Worm (Caenorhabditis elegans) whole organism, L1 larva: ENCODE results near the gene T21H3.5.
A peak's percentile ranks its signal among the peaks of the same experiment; 100 is the strongest.

ENCODE experiments used
- C04F5.9 ChIP-seq: sonication (generic microtip); optimal IDR thresholded peaks from 2 replicates; lab custom pipeline; 2016; ENCODE audit warnings: missing genetic modification characterization, missing compliant biosample characterization
- Y116A8C.19 ChIP-seq: sonication (generic microtip); optimal IDR thresholded peaks from 2 replicates; lab custom pipeline; 2016; ENCODE audit warnings: missing compliant biosample characterization, missing genetic modification characterization, borderline replicate concordance
- aly-2 ChIP-seq: fragments of 150-350 bp; optimal IDR thresholded peaks from 2 replicates; lab custom pipeline; 2014; ENCODE audit warnings: missing biosample characterization, missing genetic modification characterization
- ama-1 ChIP-seq: fragments of 150-350 bp; optimal IDR thresholded peaks from 2 replicates; lab custom pipeline; 2014
- blmp-1 ChIP-seq: fragments of 150-350 bp; optimal IDR thresholded peaks from 2 replicates; lab custom pipeline; 2014; ENCODE audit warnings: missing biosample characterization, missing genetic modification characterization
- ceh-8 ChIP-seq: fragments of 200-800 bp; sonication (Bioruptor generic); optimal IDR thresholded peaks from 2 replicates; lab custom pipeline; 2018; ENCODE audit warnings: mild to moderate bottlenecking, missing genetic modification characterization, moderate library complexity, missing compliant biosample characterization
- ceh-82 ChIP-seq, 3 experiments: fragments of 150-350 bp in 1 of 3; sonication (generic microtip) in 2 of 3; optimal IDR thresholded peaks; 2 replicates each; lab custom pipeline; 2014 to 2017; ENCODE audit warnings: missing biosample characterization in 3 of 3, missing genetic modification characterization in 3 of 3
- ceh-88 ChIP-seq: fragments of 200-800 bp; sonication (Bioruptor generic); IDR thresholded peaks from 2 replicates; pipeline ENCODE4 v1.3.6; 2022; ENCODE audit warnings: missing genetic modification characterization, missing compliant biosample characterization
- ces-1 ChIP-seq: fragments of 150-350 bp; optimal IDR thresholded peaks from 2 replicates; lab custom pipeline; 2014; ENCODE audit warnings: missing biosample characterization, missing genetic modification reagents, missing genetic modification characterization
- dsc-1 ChIP-seq: sonication (generic microtip); optimal IDR thresholded peaks from 2 replicates; lab custom pipeline; 2016; ENCODE audit warnings: mild to moderate bottlenecking, missing genetic modification characterization, missing compliant biosample characterization
- efl-1 ChIP-seq, 4 experiments: fragments of 150-350 bp; optimal IDR thresholded peaks in 3 of 4; peaks in 1 of 4; 1 replicate in 1 of 4; 2 replicates in 3 of 4; lab custom pipeline; 2014; ENCODE audit warnings: missing biosample characterization in 2 of 4, missing genetic modification characterization in 2 of 4, missing genetic modification reagents in 2 of 4
- egl-13 ChIP-seq: sonication (generic microtip); optimal IDR thresholded peaks from 2 replicates; lab custom pipeline; 2016; ENCODE audit warnings: missing genotype, missing genetic modification reagents, missing genetic modification characterization, missing compliant biosample characterization
- ets-5 ChIP-seq: fragments of 200-800 bp; sonication (Bioruptor generic); IDR thresholded peaks from 2 replicates; pipeline ENCODE4 v1.3.6; 2022; ENCODE audit warnings: missing genetic modification characterization, missing compliant biosample characterization
- fkh-10 ChIP-seq: sonication (generic microtip); optimal IDR thresholded peaks from 2 replicates; lab custom pipeline; 2017; ENCODE audit warnings: missing biosample characterization, missing genetic modification reagents, missing genetic modification characterization
- fkh-8 ChIP-seq: sonication (generic microtip); optimal IDR thresholded peaks from 2 replicates; lab custom pipeline; 2016; ENCODE audit warnings: mild to moderate bottlenecking, missing genetic modification characterization, missing compliant biosample characterization
- fos-1 ChIP-seq: fragments of 150-350 bp; optimal IDR thresholded peaks from 2 replicates; lab custom pipeline; 2014; ENCODE audit warnings: missing biosample characterization, missing genetic modification characterization
- isw-1 ChIP-seq: fragments of 200-800 bp; sonication (Bioruptor generic); IDR thresholded peaks from 2 replicates; pipeline ENCODE4 v1.3.6; 2022; ENCODE audit warnings: missing genetic modification characterization, missing compliant biosample characterization
- jun-1 ChIP-seq: fragments of 150-350 bp; optimal IDR thresholded peaks from 2 replicates; lab custom pipeline; 2014; ENCODE audit warnings: missing biosample characterization, missing genetic modification reagents, missing genetic modification characterization
- lin-14 ChIP-seq: fragments of 200-800 bp; sonication (Bioruptor generic); optimal IDR thresholded peaks from 2 replicates; lab custom pipeline; 2018; ENCODE audit warnings: mild to moderate bottlenecking, missing genetic modification characterization, moderate library complexity, missing compliant biosample characterization
- lin-15B ChIP-seq: fragments of 150-350 bp; sonication (generic microtip); optimal IDR thresholded peaks from 3 replicates; lab custom pipeline; 2014; ENCODE audit warnings: missing biosample characterization, missing genetic modification characterization
- lin-39 ChIP-seq: fragments of 150-350 bp; optimal IDR thresholded peaks from 2 replicates; lab custom pipeline; 2014; ENCODE audit warnings: missing biosample characterization, missing genetic modification reagents, missing genetic modification characterization
- lsy-2 ChIP-seq, 2 experiments: fragments of 150-350 bp; optimal IDR thresholded peaks; 2 replicates each; lab custom pipeline; 2014; ENCODE audit warnings: missing biosample characterization in 2 of 2, missing genetic modification characterization in 2 of 2
- mdl-1 ChIP-seq, 2 experiments: fragments of 150-350 bp; optimal IDR thresholded peaks; 2 replicates each; lab custom pipeline; 2014 to 2017; ENCODE audit warnings: missing biosample characterization in 2 of 2, missing genetic modification characterization in 2 of 2, inconsistent platforms in 1 of 2
- mep-1 ChIP-seq: fragments of 150-350 bp; optimal IDR thresholded peaks from 2 replicates; lab custom pipeline; 2014; ENCODE audit warnings: missing biosample characterization, missing genetic modification characterization
- nhr-12 ChIP-seq: sonication (generic microtip); optimal IDR thresholded peaks from 2 replicates; lab custom pipeline; 2017; ENCODE audit warnings: missing biosample characterization, missing genetic modification characterization
- nhr-19 ChIP-seq: fragments of 200-800 bp; sonication (Bioruptor generic); conservative IDR thresholded peaks from 2 replicates; pipeline ENCODE4 v1.3.6; 2022; ENCODE audit warnings: missing genetic modification characterization, missing compliant biosample characterization
- nhr-20 ChIP-seq: sonication (generic microtip); optimal IDR thresholded peaks from 2 replicates; lab custom pipeline; 2016; ENCODE audit warnings: mild to moderate bottlenecking, missing genetic modification characterization, missing compliant biosample characterization
- nhr-47 ChIP-seq: sonication (generic microtip); optimal IDR thresholded peaks from 2 replicates; lab custom pipeline; 2016; ENCODE audit warnings: mild to moderate bottlenecking, missing genetic modification characterization, moderate library complexity, missing compliant biosample characterization
- nhr-71 ChIP-seq: sonication (generic microtip); optimal IDR thresholded peaks from 2 replicates; lab custom pipeline; 2016; ENCODE audit warnings: mild to moderate bottlenecking, missing genetic modification characterization, moderate library complexity, missing compliant biosample characterization
- nhr-85 ChIP-seq: sonication (generic microtip); peaks from one replicate; lab custom pipeline; 2016; ENCODE audit warnings: missing genetic modification characterization, inconsistent platforms, missing compliant biosample characterization
- nhr-90 ChIP-seq: sonication (generic microtip); optimal IDR thresholded peaks from 2 replicates; lab custom pipeline; 2016; ENCODE audit warnings: mild to moderate bottlenecking, missing genetic modification characterization, missing compliant biosample characterization; ENCODE audit not compliant: poor library complexity
- pax-3 ChIP-seq: fragments of 200-800 bp; sonication (Bioruptor generic); optimal IDR thresholded peaks from 2 replicates; lab custom pipeline; 2018; ENCODE audit warnings: mild to moderate bottlenecking, missing genetic modification characterization, moderate library complexity, missing compliant biosample characterization
- pqm-1 ChIP-seq: sonication (generic microtip); optimal IDR thresholded peaks from 3 replicates; lab custom pipeline; 2017; ENCODE audit warnings: missing biosample characterization, missing genetic modification characterization
- rnt-1 ChIP-seq: sonication (generic microtip); optimal IDR thresholded peaks from 2 replicates; lab custom pipeline; 2016; ENCODE audit warnings: mild to moderate bottlenecking, missing genetic modification characterization, moderate library complexity, missing compliant biosample characterization
- skn-1 ChIP-seq: fragments of 150-350 bp; optimal IDR thresholded peaks from 2 replicates; lab custom pipeline; 2014; ENCODE audit warnings: missing biosample characterization, missing genetic modification characterization
- snu-23 ChIP-seq: sonication (generic microtip); optimal IDR thresholded peaks from 2 replicates; lab custom pipeline; 2016; ENCODE audit warnings: missing genetic modification characterization, missing compliant biosample characterization
- sox-4 ChIP-seq: sonication (generic microtip); optimal IDR thresholded peaks from 2 replicates; lab custom pipeline; 2016; ENCODE audit warnings: missing genetic modification characterization, missing compliant biosample characterization
- swsn-7 ChIP-seq: sonication (generic microtip); optimal IDR thresholded peaks from 2 replicates; lab custom pipeline; 2016; ENCODE audit warnings: missing genetic modification characterization, missing compliant biosample characterization
- tbx-2 ChIP-seq: sonication (generic microtip); optimal IDR thresholded peaks from 2 replicates; lab custom pipeline; 2016; ENCODE audit warnings: missing genetic modification characterization, missing compliant biosample characterization
- unc-86 ChIP-seq: sonication (generic microtip); optimal IDR thresholded peaks from 2 replicates; lab custom pipeline; 2016; ENCODE audit warnings: missing genetic modification characterization, missing compliant biosample characterization
- vab-15 ChIP-seq: sonication (generic microtip); optimal IDR thresholded peaks from 2 replicates; lab custom pipeline; 2017; ENCODE audit warnings: missing genotype, mild to moderate bottlenecking, missing genetic modification characterization, missing compliant biosample characterization
- xbp-1 ChIP-seq: sonication (generic microtip); optimal IDR thresholded peaks from 2 replicates; lab custom pipeline; 2016; ENCODE audit warnings: missing genetic modification characterization, missing compliant biosample characterization
- zip-4 ChIP-seq: fragments of 200-800 bp; sonication (Bioruptor generic); optimal IDR thresholded peaks from 2 replicates; lab custom pipeline; 2018; ENCODE audit warnings: mild to moderate bottlenecking, missing genetic modification characterization, moderate library complexity, missing compliant biosample characterization
- ztf-11 ChIP-seq, 2 experiments: sonication (generic microtip); optimal IDR thresholded peaks; 2 replicates each; lab custom pipeline; 2016 to 2017; ENCODE audit warnings: missing genetic modification characterization in 2 of 2, missing biosample characterization in 1 of 2, missing compliant biosample characterization in 1 of 2
- ztf-4 ChIP-seq: fragments of 150-350 bp; optimal IDR thresholded peaks from 2 replicates; lab custom pipeline; 2014; ENCODE audit warnings: missing biosample characterization, missing genetic modification characterization

T21H3.5 gene

DNA sequence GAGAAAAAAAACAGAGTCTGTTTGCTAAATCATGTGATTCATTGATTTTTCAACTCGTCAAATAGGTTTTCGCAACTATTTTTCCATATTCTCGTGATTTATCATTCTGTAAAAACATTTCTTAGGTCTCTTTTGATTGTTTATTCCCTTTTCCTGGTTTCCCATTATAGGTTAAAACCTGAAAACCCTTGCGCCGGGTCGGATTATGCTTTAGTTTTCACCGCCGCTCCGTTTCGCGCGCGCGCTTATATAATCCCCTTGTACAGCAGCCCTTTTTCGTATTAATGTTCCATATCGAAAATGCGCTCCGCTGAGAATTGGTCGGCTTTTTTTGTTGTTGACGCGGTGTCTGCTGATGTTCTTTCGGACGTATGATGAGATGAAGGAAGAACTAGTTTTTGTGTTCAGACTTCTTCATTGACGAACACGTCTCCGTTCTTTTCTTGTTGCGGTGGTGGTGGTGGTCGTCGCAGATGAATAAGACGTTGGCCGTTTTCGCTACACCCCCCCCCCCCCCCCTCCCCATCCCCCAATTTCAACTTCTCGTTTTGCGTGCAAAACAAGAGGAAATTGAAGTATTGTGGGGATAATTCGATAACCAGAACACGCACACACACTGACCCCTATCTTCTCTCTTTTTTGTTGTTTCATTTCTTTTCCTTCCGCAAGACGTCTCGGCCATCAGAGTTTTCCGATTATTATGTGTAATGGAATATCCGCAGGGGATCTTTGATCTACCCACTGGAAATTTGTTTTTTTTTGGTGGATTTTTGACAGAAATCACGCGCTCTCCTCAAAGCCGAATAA, 9.4 kb downstream of the T21H3.5 start:
- TF ChIP-seq fkh-10 (GFP tag; lab: Kevin White, UChicago), result peak; percentile 46
- no peak for TF ChIP-seq efl-1 (optimal IDR thresholded peaks at IDR 0.05; lab: Kevin White, UChicago)
- peak in 1 of 2 experiments; percentile 8 for TF ChIP-seq efl-1 (GFP tag; optimal IDR thresholded peaks at IDR 0.05 in 1 of 2; lab: Kevin White, UChicago)
- TF ChIP-seq blmp-1 (tag; lab: Kevin White, UChicago), result peak; percentile 25
- no peak for TF ChIP-seq tbx-2 (tag; lab: Kevin White, UChicago)
- TF ChIP-seq lin-14 (GFP tag; lab: Kevin White, UChicago), result peak; percentile 88
- TF ChIP-seq snu-23 (GFP tag; lab: Kevin White, UChicago), result peak; percentile 10
- no peak for TF ChIP-seq nhr-90
- TF ChIP-seq ces-1, result peak; percentile 65
- TF ChIP-seq ets-5, result no peak
- TF ChIP-seq aly-2 (tag; lab: Kevin White, UChicago), result peak; percentile 19
- peak; percentile 27 for TF ChIP-seq ceh-8 (GFP tag; lab: Kevin White, UChicago)
- TF ChIP-seq C04F5.9, result no peak
- TF ChIP-seq nhr-85 (tag; lab: Kevin White, UChicago), result peak; percentile 71
- TF ChIP-seq vab-15 (tag; lab: Kevin White, UChicago), result no peak
- peak; percentile 3 for TF ChIP-seq nhr-71 (tag; lab: Kevin White, UChicago)

DNA sequence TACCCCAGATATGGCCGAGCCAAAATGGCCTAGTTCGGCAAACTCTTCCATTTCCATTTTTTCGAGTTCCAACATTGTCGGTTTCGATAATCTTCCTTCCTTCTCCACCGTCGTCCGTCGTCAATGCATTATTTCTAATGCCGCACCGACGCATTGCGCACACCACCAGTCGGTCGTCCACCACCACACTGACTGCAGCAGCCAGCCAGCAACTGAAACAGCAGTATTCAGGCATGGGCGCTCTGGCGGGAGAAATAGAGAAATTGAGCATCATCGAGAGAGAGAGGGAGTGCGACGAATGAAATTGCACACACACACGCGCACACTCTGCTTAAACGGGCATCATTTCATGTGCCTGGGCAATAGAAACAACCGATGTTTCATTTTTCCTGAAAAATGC, 10.2 kb downstream of the T21H3.5 start:
- TF ChIP-seq efl-1 (optimal IDR thresholded peaks at IDR 0.05; lab: Kevin White, UChicago) (peak; percentile 8 to 14), efl-1 (GFP tag; optimal IDR thresholded peaks at IDR 0.05 in 1 of 2; lab: Kevin White, UChicago) (peak in 1 of 2 experiments; percentile 67), isw-1 (GFP tag; lab: Robert Waterston, UW) (peak; percentile 10; the same call in 1 of the 2 replicates), jun-1 (tag; lab: Kevin White, UChicago) (peak; percentile 36), lin-39 (tag; lab: Kevin White, UChicago) (no peak), Y116A8C.19 (tag; lab: Kevin White, UChicago) (no peak), swsn-7 (tag; lab: Kevin White, UChicago) (peak; percentile 72), nhr-47 (tag; lab: Kevin White, UChicago) (peak; percentile 74), aly-2 (tag; lab: Kevin White, UChicago) (no peak), zip-4 (peak; percentile 2), xbp-1 (tag; lab: Kevin White, UChicago) (peak; percentile 50), pqm-1 (no peak), rnt-1 (peak; percentile 39), nhr-12 (tag; lab: Kevin White, UChicago) (no peak), ztf-4 (tag; lab: Kevin White, UChicago) (peak; percentile 56), nhr-71 (tag; lab: Kevin White, UChicago) (peak; percentile 75), snu-23 (GFP tag; lab: Kevin White, UChicago) (peak; percentile 37), fos-1 (tag; lab: Kevin White, UChicago) (no peak), nhr-19 (GFP tag; lab: Robert Waterston, UW) (peak; percentile 28; the same call in 1 of the 2 replicates), mep-1 (no peak), ceh-88 (GFP tag; lab: Robert Waterston, UW) (no peak), ama-1 (lab: Kevin White, UChicago) (peak; percentile 33), ceh-82 (tag; optimal IDR thresholded peaks at IDR 0.05; lab: Kevin White, UChicago) (peak in 2 of 3 experiments; percentile 38 to 44), pax-3 (tag; lab: Kevin White, UChicago) (peak; percentile 47), dsc-1 (tag; lab: Kevin White, UChicago) (peak; percentile 69), ztf-11 (tag; optimal IDR thresholded peaks at IDR 0.05; lab: Kevin White, UChicago) (peak in 1 of 2 experiments; percentile 51), unc-86 (peak; percentile 74), nhr-20 (tag; lab: Kevin White, UChicago) (no peak), sox-4 (tag; lab: Kevin White, UChicago) (peak; percentile 36), lin-14 (GFP tag; lab: Kevin White, UChicago) (peak; percentile 92), mdl-1 (tag; optimal IDR thresholded peaks at IDR 0.05; lab: Kevin White, UChicago) (no peak), vab-15 (tag; lab: Kevin White, UChicago) (no peak), skn-1 (tag; lab: Kevin White, UChicago) (peak; percentile 15), fkh-8 (tag; lab: Kevin White, UChicago) (peak; percentile 91), ceh-8 (GFP tag; lab: Kevin White, UChicago) (peak; percentile 17), lin-15B (tag; lab: Kevin White, UChicago) (peak; percentile 32), egl-13 (tag; lab: Kevin White, UChicago) (peak; percentile 83), tbx-2 (tag; lab: Kevin White, UChicago) (peak; percentile 38), lsy-2 (tag; optimal IDR thresholded peaks at IDR 0.05; lab: Kevin White, UChicago) (peak; percentile 18 to 27)
